Fruit fly (Drosophila melanogaster): ENCODE results near the gene CG2818.

CG2818 gene

DNA sequence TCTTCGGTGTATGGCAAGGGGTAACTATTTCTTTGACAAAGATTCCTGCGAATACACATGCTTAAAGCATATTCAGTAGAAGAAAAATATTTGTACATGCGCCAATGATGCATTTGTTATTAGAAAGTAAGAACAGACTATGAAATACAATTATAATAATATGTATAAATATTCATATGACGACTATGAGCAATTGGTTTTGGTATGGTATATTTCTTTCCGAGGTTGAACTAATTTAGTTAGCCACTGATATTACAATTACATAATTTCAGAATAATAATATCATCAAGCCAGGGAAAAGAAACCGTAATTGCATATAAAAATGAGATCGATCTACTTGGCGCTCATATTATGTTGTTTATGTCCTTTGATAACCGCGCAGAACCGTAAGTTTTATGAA is 11.6 kb upstream of the CG2818 start, which contains the start of gene CG43145:
Gene CG43145, plus strand, starts transcription at position 301 of the 400 bp plus-strand sequence.
- TF ChIP-seq Crg-1 (GFP tag; optimal IDR thresholded peaks at IDR 0.05), result no peak
- no peak for TF ChIP-seq CG1620 (GFP tag; optimal IDR thresholded peaks at IDR 0.05)
- no peak for TF ChIP-seq CG12768 (GFP tag; optimal IDR thresholded peaks at IDR 0.05)
- no peak for TF ChIP-seq bab1 (GFP tag; optimal IDR thresholded peaks at IDR 0.05)

DNA sequence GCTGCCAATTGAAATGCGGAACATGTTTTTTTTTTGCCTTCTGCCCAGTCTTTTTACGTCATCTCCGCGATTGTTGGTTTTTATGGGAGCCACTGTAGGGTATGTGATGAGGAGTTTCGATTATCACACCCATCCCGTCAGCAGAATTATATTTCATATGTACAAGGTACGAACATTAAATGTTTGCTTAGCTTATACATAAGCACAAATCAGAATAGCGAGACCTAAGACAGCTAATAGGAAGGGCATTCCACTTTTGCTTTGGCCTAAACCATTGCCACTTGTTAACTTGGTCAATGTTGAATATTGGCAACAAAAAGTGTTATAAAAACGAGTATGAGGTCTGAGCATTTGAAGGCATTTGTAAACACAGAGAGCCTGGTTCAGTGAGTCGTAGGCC is 9.9 kb upstream of the CG2818 start, which contains the start of gene CG2816:
Gene CG2816, plus strand, starts transcription at position 400 of the 400 bp plus-strand sequence.
- no peak for TF ChIP-seq Crg-1 (GFP tag; optimal IDR thresholded peaks at IDR 0.05)
- TF ChIP-seq CG5204 (GFP tag; optimal IDR thresholded peaks at IDR 0.05), result peak; percentile 69
- TF ChIP-seq CG1620 (GFP tag; optimal IDR thresholded peaks at IDR 0.05), result peak; percentile 7
- peak; percentile 64 for TF ChIP-seq CG14711 (tag; optimal IDR thresholded peaks at IDR 0.05)
- TF ChIP-seq ovo (GFP tag; optimal IDR thresholded peaks at IDR 0.05), result no peak
- peak; percentile 22 for TF ChIP-seq pad (GFP tag; optimal IDR thresholded peaks at IDR 0.05)
- no peak for TF ChIP-seq cic (GFP tag; optimal IDR thresholded peaks at IDR 0.05)
- peak; percentile 77 for TF ChIP-seq kay (GFP tag; ENCODE audit: borderline replicate concordance)
- TF ChIP-seq bab1 (GFP tag; optimal IDR thresholded peaks at IDR 0.05), result no peak
- TF ChIP-seq CG11617 (GFP tag; optimal IDR thresholded peaks at IDR 0.05), result no peak
- TF ChIP-seq CG33017 (tag; optimal IDR thresholded peaks at IDR 0.05), result peak; percentile 79
- TF ChIP-seq CG12768 (GFP tag; optimal IDR thresholded peaks at IDR 0.05), result peak; percentile 64
- TF ChIP-seq tj (GFP tag; optimal IDR thresholded peaks at IDR 0.05), result peak; percentile 13
- peak; percentile 54 for TF ChIP-seq Hr96 (GFP tag; optimal IDR thresholded peaks at IDR 0.05)
- no peak for TF ChIP-seq cnc (optimal IDR thresholded peaks at IDR 0.05)
- TF ChIP-seq Clk (GFP tag; optimal IDR thresholded peaks at IDR 0.05), result no peak
- TF ChIP-seq CG7101 (tag; optimal IDR thresholded peaks at IDR 0.05), result peak; percentile 45
- peak; percentile 57 for TF ChIP-seq toe (GFP tag; optimal IDR thresholded peaks at IDR 0.05)
- TF ChIP-seq Mnt (GFP tag; optimal IDR thresholded peaks at IDR 0.05), result no peak
- peak; percentile 44 for TF ChIP-seq CG7045 (GFP tag; optimal IDR thresholded peaks at IDR 0.05)

DNA sequence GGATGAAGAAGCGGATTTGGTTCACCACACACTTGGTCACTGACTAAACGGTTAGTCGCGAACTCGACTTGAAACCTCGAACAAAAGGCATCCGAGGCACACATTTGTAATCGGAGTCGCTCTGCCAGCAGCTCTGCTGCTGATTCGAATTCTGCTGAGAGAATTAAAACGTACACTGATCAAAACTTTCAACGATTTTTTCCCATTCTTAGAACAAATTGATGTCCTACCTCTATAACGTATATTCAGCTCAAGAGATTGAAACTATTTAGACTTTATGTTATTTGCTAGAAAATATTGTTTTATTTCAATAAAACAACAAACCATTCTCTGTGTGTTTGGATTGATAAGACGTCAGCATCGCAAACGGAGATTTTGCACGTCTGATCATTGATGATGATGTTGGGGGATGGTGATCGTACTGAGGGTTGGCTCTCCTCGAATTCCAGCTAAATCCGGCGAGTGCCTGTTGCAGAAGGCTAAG is 7.7 kb upstream of the CG2818 start, which contains the start of gene CG31778:
Gene CG31778, minus strand, starts transcription at position 51 of the 484 bp plus-strand sequence.
- no peak for TF ChIP-seq kay (GFP tag; ENCODE audit: borderline replicate concordance)
- peak; percentile 50 for TF ChIP-seq CG5204 (GFP tag; optimal IDR thresholded peaks at IDR 0.05)
- TF ChIP-seq CG12768 (GFP tag; optimal IDR thresholded peaks at IDR 0.05), result peak; percentile 42
- peak; percentile 73 for TF ChIP-seq CG7101 (tag; optimal IDR thresholded peaks at IDR 0.05)
- TF ChIP-seq CG11617 (GFP tag; optimal IDR thresholded peaks at IDR 0.05), result peak; percentile 24
- TF ChIP-seq CG1620 (GFP tag; optimal IDR thresholded peaks at IDR 0.05), result no peak
- no peak for TF ChIP-seq bab1 (GFP tag; optimal IDR thresholded peaks at IDR 0.05)
- TF ChIP-seq cic (GFP tag; optimal IDR thresholded peaks at IDR 0.05), result no peak
- TF ChIP-seq CG14711 (tag; optimal IDR thresholded peaks at IDR 0.05), result peak; percentile 69
- TF ChIP-seq Crg-1 (GFP tag; optimal IDR thresholded peaks at IDR 0.05), result no peak
- TF ChIP-seq cnc (optimal IDR thresholded peaks at IDR 0.05), result no peak
- no peak for TF ChIP-seq Clk (GFP tag; optimal IDR thresholded peaks at IDR 0.05)
- TF ChIP-seq CG33017 (tag; optimal IDR thresholded peaks at IDR 0.05), result peak; percentile 83
- TF ChIP-seq pad (GFP tag; optimal IDR thresholded peaks at IDR 0.05), result peak; percentile 13
- TF ChIP-seq CG7045 (GFP tag; optimal IDR thresholded peaks at IDR 0.05), result peak; percentile 6
- peak; percentile 30 for TF ChIP-seq Mnt (GFP tag; optimal IDR thresholded peaks at IDR 0.05)
- no peak for TF ChIP-seq Hr96 (GFP tag; optimal IDR thresholded peaks at IDR 0.05)
- no peak for TF ChIP-seq toe (GFP tag; optimal IDR thresholded peaks at IDR 0.05)
- TF ChIP-seq ovo (GFP tag; optimal IDR thresholded peaks at IDR 0.05), result no peak
- TF ChIP-seq tj (GFP tag; optimal IDR thresholded peaks at IDR 0.05), result peak; percentile 36

DNA sequence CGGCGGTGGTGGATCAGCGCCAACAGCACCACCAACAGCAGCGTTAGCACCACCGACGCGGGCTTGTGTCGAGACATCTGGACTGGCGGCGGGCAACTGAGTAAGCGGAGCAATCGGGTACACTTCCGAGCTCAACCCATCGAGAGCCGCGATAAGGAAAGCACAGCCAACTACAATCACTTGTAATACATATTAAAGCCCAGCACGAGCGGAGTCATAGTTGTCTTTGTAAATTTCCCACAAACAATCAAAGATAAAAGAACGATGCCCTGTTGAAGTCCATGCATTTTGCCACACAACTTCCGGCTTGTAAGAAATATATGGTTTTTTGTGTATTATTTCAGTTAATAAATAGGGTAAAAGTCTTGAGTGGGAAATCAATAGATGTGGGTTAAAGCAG is 6.2 kb upstream of the CG2818 start, which contains the start of gene CG31777:
Gene CG31777, minus strand, starts transcription at position 101 of the 400 bp plus-strand sequence.
- TF ChIP-seq CG7101 (tag; optimal IDR thresholded peaks at IDR 0.05), result no peak
- no peak for TF ChIP-seq Crg-1 (GFP tag; optimal IDR thresholded peaks at IDR 0.05)
- TF ChIP-seq CG1620 (GFP tag; optimal IDR thresholded peaks at IDR 0.05), result no peak
- no peak for TF ChIP-seq Clk (GFP tag; optimal IDR thresholded peaks at IDR 0.05)
- TF ChIP-seq ovo (GFP tag; optimal IDR thresholded peaks at IDR 0.05), result no peak
- no peak for TF ChIP-seq CG33017 (tag; optimal IDR thresholded peaks at IDR 0.05)
- no peak for TF ChIP-seq tj (GFP tag; optimal IDR thresholded peaks at IDR 0.05)
- TF ChIP-seq CG5204 (GFP tag; optimal IDR thresholded peaks at IDR 0.05), result no peak
- TF ChIP-seq kay (GFP tag; ENCODE audit: borderline replicate concordance), result no peak
- TF ChIP-seq pad (GFP tag; optimal IDR thresholded peaks at IDR 0.05), result no peak
- no peak for TF ChIP-seq CG12768 (GFP tag; optimal IDR thresholded peaks at IDR 0.05)
- no peak for TF ChIP-seq toe (GFP tag; optimal IDR thresholded peaks at IDR 0.05)
- no peak for TF ChIP-seq bab1 (GFP tag; optimal IDR thresholded peaks at IDR 0.05)
- no peak for TF ChIP-seq CG14711 (tag; optimal IDR thresholded peaks at IDR 0.05)
- no peak for TF ChIP-seq Hr96 (GFP tag; optimal IDR thresholded peaks at IDR 0.05)
- TF ChIP-seq cnc (optimal IDR thresholded peaks at IDR 0.05), result no peak
- TF ChIP-seq CG11617 (GFP tag; optimal IDR thresholded peaks at IDR 0.05), result no peak

DNA sequence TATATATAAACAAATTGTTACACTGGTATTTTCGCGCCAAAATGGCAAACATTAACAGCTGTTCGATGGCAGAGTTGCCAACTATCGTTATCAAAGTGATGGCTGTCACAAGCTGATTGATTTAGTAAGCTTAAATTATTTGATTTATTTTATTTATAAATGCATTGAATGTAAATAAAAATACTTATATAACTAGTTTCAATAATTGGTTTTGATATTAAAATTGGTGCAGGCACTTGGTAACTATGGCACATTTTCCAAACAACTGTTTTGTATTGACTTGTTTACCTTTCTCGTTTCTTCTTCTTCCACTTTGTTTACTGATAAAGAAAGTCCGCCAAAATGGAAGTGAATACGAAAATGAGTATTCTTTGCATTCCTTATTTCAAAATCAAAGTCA is 1.5 kb upstream of the CG2818 start, which contains the start of gene cutlet:
Gene cutlet, minus strand, starts transcription at position 84 of the 400 bp plus-strand sequence.
- TF ChIP-seq cnc (optimal IDR thresholded peaks at IDR 0.05), result no peak
- TF ChIP-seq bab1 (GFP tag; optimal IDR thresholded peaks at IDR 0.05), result peak; percentile 32
- TF ChIP-seq CG1620 (GFP tag; optimal IDR thresholded peaks at IDR 0.05), result peak; percentile 16
- TF ChIP-seq CG14711 (tag; optimal IDR thresholded peaks at IDR 0.05), result peak; percentile 90
- no peak for TF ChIP-seq CG33017 (tag; optimal IDR thresholded peaks at IDR 0.05)
- TF ChIP-seq pad (GFP tag; optimal IDR thresholded peaks at IDR 0.05), result peak; percentile 1
- TF ChIP-seq kay (GFP tag; ENCODE audit: borderline replicate concordance), result peak; percentile 87

DNA sequence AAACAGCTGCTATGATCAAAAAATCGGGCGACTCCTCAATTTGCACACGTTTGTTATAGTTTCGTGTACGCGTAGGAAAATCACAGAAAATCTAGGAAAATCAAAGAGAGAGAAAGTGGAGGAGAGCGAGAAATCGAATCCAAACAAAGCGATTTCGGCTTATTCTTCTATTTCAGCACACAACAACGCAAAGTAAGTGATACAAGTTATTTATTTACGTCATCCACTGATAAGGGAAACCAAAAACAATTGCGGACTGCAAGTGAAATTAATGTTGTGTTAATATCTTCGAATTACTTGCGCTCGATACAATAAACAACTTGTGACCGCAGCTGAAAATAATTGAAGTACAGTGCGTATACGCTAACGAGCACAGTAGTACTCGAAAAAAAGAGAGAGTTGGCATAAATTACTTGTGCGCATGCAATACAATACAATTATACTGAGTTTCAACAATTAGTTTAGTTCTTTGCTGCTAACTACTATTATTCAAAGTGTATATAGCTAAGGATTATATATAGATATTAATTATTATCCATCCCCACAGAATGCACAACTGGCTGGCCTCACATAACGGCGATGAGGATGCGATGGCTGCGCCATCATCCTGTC is 491 bp downstream of the CG2818 start:
- no peak for TF ChIP-seq pad (GFP tag; optimal IDR thresholded peaks at IDR 0.05)
- no peak for TF ChIP-seq CG7101 (tag; optimal IDR thresholded peaks at IDR 0.05)
- no peak for TF ChIP-seq tj (GFP tag; optimal IDR thresholded peaks at IDR 0.05)
- TF ChIP-seq Hr96 (GFP tag; optimal IDR thresholded peaks at IDR 0.05), result no peak
- no peak for TF ChIP-seq CG14711 (tag; optimal IDR thresholded peaks at IDR 0.05)
- TF ChIP-seq kay (GFP tag; ENCODE audit: borderline replicate concordance), result no peak
- no peak for TF ChIP-seq CG11617 (GFP tag; optimal IDR thresholded peaks at IDR 0.05)
- TF ChIP-seq bab1 (GFP tag; optimal IDR thresholded peaks at IDR 0.05), result no peak
- no peak for TF ChIP-seq Mnt (GFP tag; optimal IDR thresholded peaks at IDR 0.05)
- TF ChIP-seq CG1620 (GFP tag; optimal IDR thresholded peaks at IDR 0.05), result no peak
- no peak for TF ChIP-seq Crg-1 (GFP tag; optimal IDR thresholded peaks at IDR 0.05)
- no peak for TF ChIP-seq cnc (optimal IDR thresholded peaks at IDR 0.05)
- TF ChIP-seq CG33017 (tag; optimal IDR thresholded peaks at IDR 0.05), result no peak
- TF ChIP-seq CG5204 (GFP tag; optimal IDR thresholded peaks at IDR 0.05), result no peak
